Worm (Caenorhabditis elegans) whole organism, L4 larva: Measurements from ENCODE around the gene rpl-23.

Experiments used
- D1046.2 ChIP-seq: fragments of 200-800 bp; sonication (Bioruptor generic); IDR thresholded peaks from 2 replicates; pipeline ENCODE4 v1.3.6; 2022; ENCODE audit warnings: missing genetic modification characterization, missing compliant biosample characterization
- F49E8.2 ChIP-seq: sonication (generic microtip); optimal IDR thresholded peaks from 2 replicates; lab custom pipeline; 2016; ENCODE audit warnings: missing compliant biosample characterization, mild to moderate bottlenecking, missing genetic modification characterization, borderline replicate concordance
- R02D3.7 ChIP-seq: fragments of 150-350 bp; sonication (generic microtip); optimal IDR thresholded peaks from 3 replicates; lab custom pipeline; 2014; ENCODE audit warnings: missing biosample characterization, missing genetic modification characterization
- T26A8.4 ChIP-seq: fragments of 200-800 bp; sonication (Bioruptor generic); IDR thresholded peaks from 2 replicates; pipeline ENCODE4 v1.3.6; 2022; ENCODE audit warnings: missing genetic modification characterization, missing compliant biosample characterization
- Y105C5A.15 ChIP-seq: fragments of 200-800 bp; sonication (Bioruptor generic); IDR thresholded peaks from 2 replicates; pipeline ENCODE4 v1.3.6; 2022; ENCODE audit warnings: missing genetic modification characterization, missing compliant biosample characterization
- Y75B8A.6 ChIP-seq: fragments of 200-800 bp; sonication (Bioruptor generic); IDR thresholded peaks from 2 replicates; pipeline ENCODE4 v1.3.6; 2022; ENCODE audit warnings: missing genetic modification reagents, missing genetic modification characterization, missing compliant biosample characterization
- ZK337.2 ChIP-seq: fragments of 200-800 bp; sonication (Bioruptor generic); IDR thresholded peaks from 2 replicates; pipeline ENCODE4 v1.3.6; 2022; ENCODE audit warnings: missing genetic modification reagents, missing genetic modification characterization, missing compliant biosample characterization
- attf-4 ChIP-seq: sonication (generic microtip); optimal IDR thresholded peaks from 3 replicates; lab custom pipeline; 2017; ENCODE audit warnings: missing biosample characterization, missing genetic modification characterization
- ceh-28 ChIP-seq: fragments of 150-350 bp; optimal IDR thresholded peaks from 2 replicates; lab custom pipeline; 2014; ENCODE audit warnings: missing biosample characterization, missing genetic modification reagents, missing genetic modification characterization
- ceh-32 ChIP-seq: sonication (generic microtip); optimal IDR thresholded peaks from 2 replicates; lab custom pipeline; 2016; ENCODE audit warnings: mild to moderate bottlenecking, missing genetic modification characterization, missing compliant biosample characterization; ENCODE audit not compliant: poor library complexity
- ceh-62 ChIP-seq: sonication (generic microtip); optimal IDR thresholded peaks from 2 replicates; lab custom pipeline; 2017; ENCODE audit warnings: missing biosample characterization, missing genetic modification characterization
- ceh-82 ChIP-seq: sonication (generic microtip); optimal IDR thresholded peaks from 2 replicates; lab custom pipeline; 2017; ENCODE audit warnings: missing biosample characterization, missing genetic modification characterization
- ces-1 ChIP-seq: fragments of 150-350 bp; sonication (generic microtip); optimal IDR thresholded peaks from 4 replicates; lab custom pipeline; 2014; ENCODE audit warnings: missing biosample characterization, missing genetic modification reagents, missing genetic modification characterization
- cey-2 ChIP-seq: sonication (generic microtip); optimal IDR thresholded peaks from 3 replicates; lab custom pipeline; 2017; ENCODE audit warnings: missing genetic modification characterization, mild to moderate bottlenecking, missing compliant biosample characterization, antibody characterized with exemption, borderline replicate concordance; ENCODE audit not compliant: insufficient read depth
- daf-12 ChIP-seq: fragments of 150-350 bp; optimal IDR thresholded peaks from 2 replicates; lab custom pipeline; 2014; ENCODE audit warnings: missing biosample characterization, missing genetic modification reagents, missing genetic modification characterization
- daf-16 ChIP-seq, 3 experiments: sonication (generic microtip); optimal IDR thresholded peaks; 2 replicates each; lab custom pipeline; 2016 to 2017; ENCODE audit warnings: missing genetic modification characterization in 3 of 3, missing genetic modification reagents in 3 of 3, mild to moderate bottlenecking in 2 of 3, missing compliant biosample characterization in 2 of 3, missing biosample characterization in 1 of 3, moderate library complexity in 1 of 3
- dmd-8 ChIP-seq: fragments of 200-800 bp; sonication (Bioruptor generic); IDR thresholded peaks from 2 replicates; pipeline ENCODE4 v1.3.6; 2022; ENCODE audit warnings: missing genetic modification characterization, missing compliant biosample characterization
- dve-1 ChIP-seq: sonication (generic microtip); optimal IDR thresholded peaks from 2 replicates; lab custom pipeline; 2017; ENCODE audit warnings: antibody characterized with exemption, mild to moderate bottlenecking, missing genetic modification characterization, missing compliant biosample characterization; ENCODE audit not compliant: insufficient read depth
- egl-27 ChIP-seq: sonication (generic microtip); optimal IDR thresholded peaks from 3 replicates; lab custom pipeline; 2017; ENCODE audit warnings: missing biosample characterization, missing genetic modification reagents, missing genetic modification characterization
- fkh-10 ChIP-seq: fragments of 150-350 bp; optimal IDR thresholded peaks from 2 replicates; lab custom pipeline; 2014; ENCODE audit warnings: missing biosample characterization, missing genetic modification reagents, missing genetic modification characterization
- gei-8 ChIP-seq: fragments of 200-800 bp; sonication (Bioruptor generic); optimal IDR thresholded peaks from 2 replicates; lab custom pipeline; 2018; ENCODE audit warnings: mild to moderate bottlenecking, missing genetic modification characterization, missing compliant biosample characterization
- hif-1 ChIP-seq, 2 experiments: sonication (generic microtip); optimal IDR thresholded peaks; 2 replicates each; lab custom pipeline; 2016 to 2017; ENCODE audit warnings: missing compliant biosample characterization in 2 of 2, missing genetic modification characterization in 2 of 2, missing genetic modification reagents in 2 of 2, missing genotype in 2 of 2, mild to moderate bottlenecking in 1 of 2
- lin-13 ChIP-seq: fragments of 150-350 bp; optimal IDR thresholded peaks from 2 replicates; lab custom pipeline; 2014; ENCODE audit warnings: missing biosample characterization, missing genetic modification reagents, missing genetic modification characterization
- lin-38 ChIP-seq: fragments of 200-800 bp; sonication (Bioruptor generic); IDR thresholded peaks from 2 replicates; pipeline ENCODE4 v1.3.6; 2022; ENCODE audit warnings: missing genetic modification reagents, missing genetic modification characterization, missing compliant biosample characterization
- lin-39 ChIP-seq: fragments of 150-350 bp; optimal IDR thresholded peaks from 2 replicates; lab custom pipeline; 2014; ENCODE audit warnings: missing biosample characterization, missing genetic modification reagents, missing genetic modification characterization
- lsy-2 ChIP-seq, 2 experiments: fragments of 150-350 bp in 1 of 2; sonication (generic microtip) in 1 of 2; optimal IDR thresholded peaks; 2 replicates each; lab custom pipeline; 2014 to 2017; ENCODE audit warnings: missing biosample characterization in 2 of 2, missing genetic modification characterization in 2 of 2
- madf-5 ChIP-seq, 2 experiments: fragments of 200-800 bp; sonication (Bioruptor generic); IDR thresholded peaks; 2 replicates each; pipeline ENCODE4 v1.3.6; 2022; ENCODE audit warnings: missing compliant biosample characterization in 2 of 2, missing genetic modification characterization in 2 of 2
- mep-1 ChIP-seq: fragments of 150-350 bp; sonication (generic microtip); optimal IDR thresholded peaks from 3 replicates; lab custom pipeline; 2014; ENCODE audit warnings: missing biosample characterization, missing genetic modification characterization
- mes-2 ChIP-seq: sonication (generic microtip); optimal IDR thresholded peaks from 2 replicates; lab custom pipeline; 2016; ENCODE audit warnings: missing genotype, mild to moderate bottlenecking, missing genetic modification characterization, missing compliant biosample characterization; ENCODE audit not compliant: poor library complexity, severe bottlenecking
- mxl-2 ChIP-seq: fragments of 200-800 bp; sonication (Bioruptor generic); conservative IDR thresholded peaks from 2 replicates; pipeline ENCODE4 v1.3.6; 2022; ENCODE audit warnings: missing genetic modification reagents, missing genetic modification characterization, missing compliant biosample characterization
- nhr-10 ChIP-seq: fragments of 150-350 bp; optimal IDR thresholded peaks from 2 replicates; lab custom pipeline; 2014; ENCODE audit warnings: missing biosample characterization, missing genetic modification characterization
- nhr-28 ChIP-seq: fragments of 150-350 bp; optimal IDR thresholded peaks from 2 replicates; lab custom pipeline; 2014; ENCODE audit warnings: missing biosample characterization, missing genetic modification characterization
- nhr-41 ChIP-seq: fragments of 200-800 bp; sonication (Bioruptor generic); IDR thresholded peaks from 2 replicates; pipeline ENCODE4 v1.3.6; 2022; ENCODE audit warnings: missing genetic modification reagents, missing genetic modification characterization, missing compliant biosample characterization
- nhr-48 ChIP-seq: sonication (generic microtip); optimal IDR thresholded peaks from 2 replicates; lab custom pipeline; 2016; ENCODE audit warnings: mild to moderate bottlenecking, missing genetic modification characterization, missing compliant biosample characterization
- nhr-76 ChIP-seq: fragments of 150-350 bp; optimal IDR thresholded peaks from 2 replicates; lab custom pipeline; 2014; ENCODE audit warnings: missing biosample characterization, missing genetic modification characterization
- nhr-77 ChIP-seq: fragments of 150-350 bp; optimal IDR thresholded peaks from 2 replicates; lab custom pipeline; 2014; ENCODE audit warnings: missing biosample characterization, missing genetic modification characterization
- pha-4 ChIP-seq, 2 experiments: fragments of 150-350 bp in 1 of 2; fragments of 200-800 bp in 1 of 2; sonication (Bioruptor generic) in 1 of 2; IDR thresholded peaks in 1 of 2; optimal IDR thresholded peaks in 1 of 2; 2 replicates each; pipeline versions ENCODE4 v1.3.6 to Lab custom; 2014 to 2022; ENCODE audit warnings: missing genetic modification characterization in 2 of 2, missing genetic modification reagents in 2 of 2, missing biosample characterization in 1 of 2, missing compliant biosample characterization in 1 of 2
- php-3 ChIP-seq: fragments of 200-800 bp; sonication (Bioruptor generic); IDR thresholded peaks from 2 replicates; pipeline ENCODE4 v1.3.6; 2022; ENCODE audit warnings: missing genetic modification reagents, missing genetic modification characterization, missing compliant biosample characterization
- pqm-1 ChIP-seq: sonication (generic microtip); optimal IDR thresholded peaks from 2 replicates; lab custom pipeline; 2017; ENCODE audit warnings: missing biosample characterization, missing genetic modification characterization
- rbr-2 ChIP-seq: sonication (generic microtip); optimal IDR thresholded peaks from 2 replicates; lab custom pipeline; 2016; ENCODE audit warnings: missing genotype, missing genetic modification characterization, missing compliant biosample characterization
- sdz-12 ChIP-seq: fragments of 200-800 bp; sonication (Bioruptor generic); optimal IDR thresholded peaks from 2 replicates; lab custom pipeline; 2018; ENCODE audit warnings: mild to moderate bottlenecking, missing genetic modification characterization, missing compliant biosample characterization
- skn-1 ChIP-seq: fragments of 150-350 bp; optimal IDR thresholded peaks from 2 replicates; lab custom pipeline; 2014; ENCODE audit warnings: missing biosample characterization, missing genetic modification characterization
- spr-1 ChIP-seq: sonication (generic microtip); optimal IDR thresholded peaks from 2 replicates; lab custom pipeline; 2016; ENCODE audit warnings: mild to moderate bottlenecking, missing genetic modification characterization, missing compliant biosample characterization
- vab-7 ChIP-seq: fragments of 200-800 bp; sonication (Bioruptor generic); IDR thresholded peaks from 2 replicates; pipeline ENCODE4 v1.3.6; 2022; ENCODE audit warnings: missing genetic modification reagents, missing genetic modification characterization, missing compliant biosample characterization
- zfp-2 ChIP-seq: sonication (generic microtip); optimal IDR thresholded peaks from 2 replicates; lab custom pipeline; 2016; ENCODE audit warnings: mild to moderate bottlenecking, missing genetic modification characterization, missing compliant biosample characterization
- zfp-3 ChIP-seq: fragments of 200-800 bp; sonication (Bioruptor generic); conservative IDR thresholded peaks from 2 replicates; pipeline ENCODE4 v1.3.6; 2022; ENCODE audit warnings: missing genetic modification reagents, missing genetic modification characterization, missing compliant biosample characterization
- zip-11 ChIP-seq: fragments of 200-800 bp; sonication (Bioruptor generic); IDR thresholded peaks from 2 replicates; pipeline ENCODE4 v1.3.6; 2022; ENCODE audit warnings: missing genetic modification characterization, missing compliant biosample characterization
- ztf-7 ChIP-seq: fragments of 150-350 bp; optimal IDR thresholded peaks from 2 replicates; lab custom pipeline; 2014; ENCODE audit warnings: missing biosample characterization, missing genetic modification characterization

The rpl-23 gene

DNA sequence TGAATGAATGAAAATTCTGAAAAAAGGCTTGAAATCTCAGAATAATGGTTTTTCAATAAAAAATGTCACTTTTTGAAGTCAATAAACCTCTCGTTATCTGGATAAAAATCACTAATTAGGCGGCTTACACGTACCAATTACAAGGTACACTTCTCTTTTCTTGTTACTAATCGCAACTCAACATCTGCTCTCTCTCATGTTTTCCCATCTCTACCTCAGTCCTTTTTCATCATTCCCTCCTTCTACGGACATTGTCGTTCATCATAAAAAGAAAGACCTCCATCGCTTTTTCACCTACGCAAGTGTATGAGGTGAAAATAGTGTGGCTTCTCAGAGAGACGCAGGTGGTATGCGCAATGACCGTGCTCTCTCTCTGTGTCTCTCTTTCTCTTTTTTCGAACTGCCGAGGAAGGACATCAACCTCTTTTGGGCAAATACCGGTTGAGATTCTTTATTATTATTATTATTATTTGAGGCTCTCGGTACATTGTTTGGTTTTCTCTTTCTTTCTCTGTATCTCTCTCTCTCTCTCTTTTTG lies 37.9 kb downstream of the rpl-23 start (continued):
- TF ChIP-seq attf-4 (tag; lab: Kevin White, UChicago) (no peak), ces-1 (GFP tag; lab: Kevin White, UChicago) (no peak), lin-13 (no peak), lsy-2 (tag; optimal IDR thresholded peaks at IDR 0.05; lab: Kevin White, UChicago) (peak in 1 of 2 experiments; percentile 38), ztf-7 (tag; lab: Kevin White, UChicago) (no peak), F49E8.2 (tag; lab: Kevin White, UChicago) (no peak), Y105C5A.15 (GFP tag; lab: Robert Waterston, UW) (no peak), ceh-82 (tag; lab: Kevin White, UChicago) (no peak), nhr-76 (tag; lab: Kevin White, UChicago) (no peak), mep-1 (tag; lab: Kevin White, UChicago) (peak; percentile 28), ceh-62 (tag; lab: Kevin White, UChicago) (no peak), egl-27 (tag; lab: Kevin White, UChicago) (no peak), sdz-12 (GFP tag; lab: Kevin White, UChicago) (no peak), dmd-8 (GFP tag; lab: Robert Waterston, UW) (no peak), vab-7 (no peak), gei-8 (no peak), fkh-10 (GFP tag; lab: Kevin White, UChicago) (no peak), T26A8.4 (GFP tag; lab: Robert Waterston, UW) (no peak), nhr-48 (tag; lab: Kevin White, UChicago) (no peak), daf-12 (tag; lab: Kevin White, UChicago) (no peak)

DNA sequence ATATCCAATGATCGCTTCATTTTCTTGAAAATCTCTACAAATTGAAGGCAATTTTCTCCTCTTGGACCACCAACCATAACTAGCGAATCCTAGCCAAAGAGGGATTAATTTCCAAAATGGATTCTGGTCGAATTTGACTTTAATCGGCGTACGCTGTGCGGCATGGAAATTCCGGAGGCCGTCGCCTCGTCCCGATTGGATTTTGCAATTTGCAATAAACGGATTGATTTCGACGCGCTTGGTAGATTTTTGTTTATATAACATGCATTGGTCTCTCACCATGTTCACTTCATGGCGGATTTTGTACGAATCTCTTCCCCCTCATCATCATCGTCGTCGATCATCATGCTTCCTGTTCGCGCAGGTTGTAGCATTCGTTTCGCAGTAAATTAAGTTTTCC lies 40.2 kb downstream of the rpl-23 start:
- TF ChIP-seq nhr-41 (GFP tag; lab: Robert Waterston, UW): no peak
- no peak for TF ChIP-seq mxl-2 (GFP tag; lab: Robert Waterston, UW)
- TF ChIP-seq lin-39 (tag; lab: Kevin White, UChicago): no peak
- TF ChIP-seq nhr-10 (tag; lab: Kevin White, UChicago): no peak
- no peak for TF ChIP-seq zip-11 (GFP tag; lab: Robert Waterston, UW)
- TF ChIP-seq nhr-28: no peak
- no peak for TF ChIP-seq R02D3.7 (tag; lab: Kevin White, UChicago)
- no peak for TF ChIP-seq ceh-28
- TF ChIP-seq ZK337.2 (GFP tag; lab: Robert Waterston, UW): no peak
- TF ChIP-seq nhr-77 (tag; lab: Kevin White, UChicago): no peak
- TF ChIP-seq Y75B8A.6: no peak
- no peak for TF ChIP-seq D1046.2 (GFP tag; lab: Robert Waterston, UW)
- TF ChIP-seq dve-1 (tag; lab: Kevin White, UChicago): no peak
- TF ChIP-seq nhr-76 (tag; lab: Kevin White, UChicago): no peak
- no peak for TF ChIP-seq ceh-32 (tag; lab: Kevin White, UChicago)
- TF ChIP-seq rbr-2: no peak
- no peak for TF ChIP-seq mes-2 (tag; lab: Kevin White, UChicago)
- no peak for TF ChIP-seq gei-8

DNA sequence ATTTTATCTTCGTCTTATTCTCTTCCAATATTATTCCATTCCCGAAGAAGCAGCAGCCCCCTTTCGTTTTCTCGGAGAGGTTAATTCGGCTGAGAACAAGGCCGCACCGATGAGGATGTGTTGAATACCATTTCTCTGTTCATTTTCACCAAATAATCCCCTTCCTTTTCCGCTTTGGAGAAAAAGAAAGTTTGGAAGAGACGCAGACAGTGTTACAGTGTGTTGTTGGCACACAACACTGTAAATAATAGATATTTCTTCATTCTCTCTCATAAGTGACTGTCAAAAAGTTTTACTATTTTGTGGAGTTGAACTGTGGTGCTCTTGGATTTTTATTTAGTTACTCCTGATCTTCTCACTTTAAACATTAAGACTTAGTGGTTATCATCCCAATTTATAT lies 40.6 kb downstream of the rpl-23 start:
- TF ChIP-seq daf-12 (tag; lab: Kevin White, UChicago) (no peak), hif-1 (tag; optimal IDR thresholded peaks at IDR 0.05; lab: Kevin White, UChicago) (no peak), zfp-2 (no peak), zfp-3 (GFP tag; lab: Robert Waterston, UW) (no peak), pqm-1 (tag; lab: Kevin White, UChicago) (peak; percentile 1), pha-4 (GFP tag; IDR thresholded peaks at IDR 0.05; lab: Robert Waterston, UW) (no peak), pha-4 (tag; optimal IDR thresholded peaks at IDR 0.05; lab: Kevin White, UChicago) (no peak), mes-2 (tag; lab: Kevin White, UChicago) (peak; percentile 13), cey-2 (no peak), ceh-28 (no peak), spr-1 (tag; lab: Kevin White, UChicago) (no peak), skn-1 (tag; lab: Kevin White, UChicago) (no peak), rbr-2 (no peak), php-3 (no peak), madf-5 (GFP tag; IDR thresholded peaks at IDR 0.05; lab: Robert Waterston, UW) (no peak), lin-38 (GFP tag; lab: Robert Waterston, UW) (no peak), daf-16 (GFP tag; optimal IDR thresholded peaks at IDR 0.05; lab: Kevin White, UChicago) (no peak), daf-16 (tag; optimal IDR thresholded peaks at IDR 0.05; lab: Kevin White, UChicago) (no peak)
